Fruit fly (Drosophila melanogaster) Kc167 (cell line): Measurements from ENCODE around the gene CG43925.

Experiments
- Myc ChIP-seq: fragments of >200 bp; optimal IDR thresholded peaks from 2 replicates; lab custom pipeline; 2017; ENCODE audit warnings: missing external identifiers
- Sin3A ChIP-seq: fragments of >200 bp; optimal IDR thresholded peaks from 2 replicates; lab custom pipeline; 2018; ENCODE audit warnings: missing external identifiers
- h ChIP-seq: fragments of >200 bp; optimal IDR thresholded peaks from 3 replicates; lab custom pipeline; 2018; ENCODE audit warnings: missing external identifiers
- insv ChIP-seq: fragments of >200 bp; optimal IDR thresholded peaks from 3 replicates; lab custom pipeline; 2018; ENCODE audit warnings: missing external identifiers
- psq ChIP-seq: fragments of >200 bp; optimal IDR thresholded peaks from 2 replicates; lab custom pipeline; 2017; ENCODE audit warnings: missing external identifiers
- ttk ChIP-seq: sonication (Bioruptor generic); optimal IDR thresholded peaks from 2 replicates; lab custom pipeline; 2017; ENCODE audit warnings: missing external identifiers

- TF ChIP-seq h (lab: Kevin White, UChicago) = no peak
- TF ChIP-seq Sin3A (lab: Kevin White, UChicago) = no peak
- TF ChIP-seq psq (lab: Kevin White, UChicago) = no peak
- TF ChIP-seq ttk (lab: Kevin White, UChicago) = no peak
- no peak for TF ChIP-seq insv (lab: Kevin White, UChicago)
- TF ChIP-seq Myc = no peak
Observed at dm6 chr2L:13157903-13158302, 18.3 kb upstream of the CG43925 start.
